Worm (Caenorhabditis elegans) whole organism, early embryonic: ENCODE results near the gene C55B6.4.

Source experiments
- B0310.2 ChIP-seq: sonication (generic microtip); optimal IDR thresholded peaks from 2 replicates; lab custom pipeline; 2016; ENCODE audit warnings: mild to moderate bottlenecking, missing genetic modification characterization, missing compliant biosample characterization
- F13C5.2 ChIP-seq: sonication (generic microtip); optimal IDR thresholded peaks from 2 replicates; lab custom pipeline; 2017; ENCODE audit warnings: mild to moderate bottlenecking, missing genetic modification characterization, inconsistent platforms, missing compliant biosample characterization
- aly-1 ChIP-seq: sonication (generic microtip); optimal IDR thresholded peaks from 2 replicates; lab custom pipeline; 2016; ENCODE audit warnings: missing genetic modification characterization, missing compliant biosample characterization
- ama-1 ChIP-seq: fragments of 150-350 bp; optimal IDR thresholded peaks from 2 replicates; lab custom pipeline; 2014
- ceh-13 ChIP-seq: fragments of 200-800 bp; sonication (Bioruptor generic); optimal IDR thresholded peaks from 2 replicates; lab custom pipeline; 2018; ENCODE audit warnings: mild to moderate bottlenecking, missing genetic modification characterization, missing compliant biosample characterization
- ceh-36 ChIP-seq: sonication (generic microtip); optimal IDR thresholded peaks from 2 replicates; lab custom pipeline; 2016; ENCODE audit warnings: missing genetic modification characterization, inconsistent platforms, missing compliant biosample characterization
- ets-7 ChIP-seq: sonication (generic microtip); optimal IDR thresholded peaks from 2 replicates; lab custom pipeline; 2016; ENCODE audit warnings: missing genotype, missing genetic modification characterization, missing compliant biosample characterization
- flt-1 ChIP-seq: fragments of 200-800 bp; sonication (Bioruptor generic); IDR thresholded peaks from 2 replicates; pipeline ENCODE4 v1.3.6; 2022; ENCODE audit warnings: missing genetic modification characterization, missing compliant biosample characterization
- hmbx-1 ChIP-seq: sonication (generic microtip); optimal IDR thresholded peaks from 2 replicates; lab custom pipeline; 2016; ENCODE audit warnings: mild to moderate bottlenecking, missing genetic modification characterization, missing compliant biosample characterization
- hmg-4 ChIP-seq: fragments of 200-800 bp; sonication (Bioruptor generic); optimal IDR thresholded peaks from 2 replicates; lab custom pipeline; 2018; ENCODE audit warnings: mild to moderate bottlenecking, missing genetic modification characterization, missing compliant biosample characterization
- hnd-1 ChIP-seq: sonication (generic microtip); optimal IDR thresholded peaks from 2 replicates; lab custom pipeline; 2016; ENCODE audit warnings: missing genetic modification characterization, missing compliant biosample characterization
- pes-1 ChIP-seq: fragments of 200-800 bp; sonication (Bioruptor generic); IDR thresholded peaks from 2 replicates; pipeline ENCODE4 v1.3.6; 2022; ENCODE audit warnings: missing genetic modification reagents, missing genetic modification characterization, missing compliant biosample characterization
- scrt-1 ChIP-seq: fragments of 200-800 bp; sonication (Bioruptor generic); IDR thresholded peaks from 2 replicates; pipeline ENCODE4 v1.3.6; 2022; ENCODE audit warnings: missing genetic modification characterization, missing compliant biosample characterization
- sea-1 ChIP-seq: fragments of 200-800 bp; sonication (Bioruptor generic); conservative IDR thresholded peaks from 2 replicates; pipeline ENCODE4 v1.3.6; 2022; ENCODE audit warnings: missing genetic modification characterization, missing compliant biosample characterization
- tbx-11 ChIP-seq: fragments of 200-800 bp; sonication (Bioruptor generic); IDR thresholded peaks from 2 replicates; pipeline ENCODE4 v1.3.6; 2022; ENCODE audit warnings: missing genetic modification characterization, missing compliant biosample characterization
- tbx-37 ChIP-seq: fragments of 200-800 bp; sonication (Bioruptor generic); conservative IDR thresholded peaks from 2 replicates; pipeline ENCODE4 v1.3.6; 2022; ENCODE audit warnings: missing genetic modification reagents, missing genetic modification characterization, missing compliant biosample characterization
- tra-4 ChIP-seq: sonication (generic microtip); optimal IDR thresholded peaks from 2 replicates; lab custom pipeline; 2017; ENCODE audit warnings: missing genetic modification characterization, missing compliant biosample characterization

The C55B6.4 gene

DNA sequence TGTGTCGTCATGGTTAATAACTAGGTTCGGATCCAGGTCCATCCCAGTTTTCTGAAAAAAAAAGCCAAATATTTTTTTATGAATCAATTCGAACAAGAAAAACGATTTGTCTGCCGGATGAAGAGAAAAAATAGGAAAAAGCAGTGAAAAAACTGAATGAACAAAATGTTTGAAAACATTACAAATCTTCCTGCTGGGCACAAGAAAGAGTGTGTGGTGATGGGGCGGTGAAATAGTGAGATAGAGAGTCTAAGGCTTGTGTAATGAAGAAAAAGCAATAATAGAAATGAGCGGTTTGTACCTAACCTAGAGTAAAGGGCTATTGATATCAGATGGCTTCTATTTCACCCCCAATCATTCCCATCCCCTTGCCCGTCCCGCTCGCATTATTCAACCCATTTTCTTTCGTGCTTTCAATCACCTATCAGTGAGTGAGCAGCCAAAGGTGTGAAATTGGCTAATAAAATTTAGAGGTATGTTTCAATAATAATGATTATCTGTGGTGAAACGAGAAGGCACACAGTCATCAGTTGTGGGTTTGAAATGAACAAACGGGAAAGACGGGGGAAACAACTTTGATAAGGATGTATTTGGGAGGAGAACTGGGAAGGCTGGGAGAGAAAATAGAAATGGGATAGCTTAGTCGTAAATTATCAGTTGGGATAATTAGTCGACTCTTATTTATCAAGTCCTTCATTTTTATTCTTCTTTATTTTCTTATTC is 16.8 kb downstream of the C55B6.4 start, which contains the start of gene bar-1:
Gene bar-1 (minus strand): TSS at position 51 of the 723 bp plus-strand sequence.
- no peak for TF ChIP-seq ets-7
- TF ChIP-seq B0310.2 (tag; lab: Kevin White, UChicago), result no peak
- TF ChIP-seq ceh-13 (GFP tag; lab: Kevin White, UChicago), result no peak
- TF ChIP-seq tra-4 (tag; lab: Kevin White, UChicago), result no peak
- TF ChIP-seq hnd-1 (tag; lab: Kevin White, UChicago), result no peak
- TF ChIP-seq ama-1 (lab: Kevin White, UChicago), result no peak
- TF ChIP-seq F13C5.2 (tag; lab: Kevin White, UChicago), result no peak
- TF ChIP-seq flt-1 (GFP tag; lab: Robert Waterston, UW), result no peak
- TF ChIP-seq hmbx-1, result no peak
- TF ChIP-seq tbx-11, result no peak
- TF ChIP-seq pes-1 (GFP tag; lab: Robert Waterston, UW), result no peak
- TF ChIP-seq aly-1 (tag; lab: Kevin White, UChicago), result no peak

DNA sequence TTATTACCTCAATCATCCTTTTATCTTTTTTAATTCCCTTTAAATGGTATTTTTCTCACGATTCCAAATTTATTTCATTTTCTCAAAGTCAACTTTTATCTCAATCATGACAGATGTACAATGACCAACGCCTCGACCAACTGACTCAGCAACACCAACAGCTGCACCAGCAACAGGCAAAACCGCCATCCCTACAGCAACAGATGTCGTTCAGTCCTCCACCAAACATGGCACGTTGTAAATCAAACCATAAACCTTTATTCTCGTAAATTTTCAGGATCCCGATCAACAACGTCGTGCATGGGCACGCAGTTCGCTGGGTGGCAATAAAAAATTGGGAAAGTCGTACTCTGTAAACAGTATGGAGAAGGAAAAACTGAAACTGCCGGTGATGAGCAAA is 24.7 kb downstream of the C55B6.4 start:
- no peak for TF ChIP-seq ama-1 (lab: Kevin White, UChicago)
- TF ChIP-seq flt-1 (GFP tag; lab: Robert Waterston, UW), result no peak
- TF ChIP-seq tbx-11, result no peak
- no peak for TF ChIP-seq aly-1 (tag; lab: Kevin White, UChicago)
- no peak for TF ChIP-seq B0310.2 (tag; lab: Kevin White, UChicago)
- TF ChIP-seq ceh-13 (GFP tag; lab: Kevin White, UChicago), result no peak
- no peak for TF ChIP-seq ets-7
- TF ChIP-seq tbx-37 (GFP tag; lab: Robert Waterston, UW), result no peak
- no peak for TF ChIP-seq hmbx-1
- no peak for TF ChIP-seq ceh-36
- TF ChIP-seq sea-1 (GFP tag; lab: Robert Waterston, UW), result no peak
- TF ChIP-seq hmg-4 (GFP tag; lab: Kevin White, UChicago), result no peak
- TF ChIP-seq pes-1 (GFP tag; lab: Robert Waterston, UW), result no peak
- TF ChIP-seq hnd-1 (tag; lab: Kevin White, UChicago), result no peak
- TF ChIP-seq scrt-1 (GFP tag; lab: Robert Waterston, UW), result no peak
- TF ChIP-seq F13C5.2 (tag; lab: Kevin White, UChicago), result no peak

DNA sequence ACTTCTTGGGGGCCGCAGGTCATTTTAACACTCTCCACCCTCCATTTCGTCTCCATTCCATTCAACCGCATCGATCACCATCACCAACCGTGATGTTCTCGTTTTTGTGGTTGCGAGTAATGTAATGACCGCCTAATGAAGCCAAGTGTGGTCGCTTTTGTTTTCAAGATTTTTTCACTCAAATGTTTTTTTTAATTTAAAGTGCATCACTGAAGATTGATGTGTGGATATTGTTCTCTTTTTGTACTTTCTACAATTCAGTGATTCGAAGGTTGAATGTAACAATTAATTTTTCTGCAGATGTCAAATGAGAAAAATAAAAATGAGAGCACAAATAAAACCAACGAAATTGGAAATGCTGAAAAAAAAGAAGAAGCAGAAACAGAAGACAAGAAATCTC is 28.8 kb downstream of the C55B6.4 start, which contains the start of gene pgp-10:
Gene pgp-10 (plus strand): TSS at position 301 of the 400 bp plus-strand sequence.
- TF ChIP-seq hmg-4 (GFP tag; lab: Kevin White, UChicago), result no peak
- no peak for TF ChIP-seq hnd-1 (tag; lab: Kevin White, UChicago)
- no peak for TF ChIP-seq tbx-37 (GFP tag; lab: Robert Waterston, UW)
- TF ChIP-seq ceh-36, result no peak
- no peak for TF ChIP-seq sea-1 (GFP tag; lab: Robert Waterston, UW)
- no peak for TF ChIP-seq F13C5.2 (tag; lab: Kevin White, UChicago)
- no peak for TF ChIP-seq ceh-13 (GFP tag; lab: Kevin White, UChicago)
- TF ChIP-seq aly-1 (tag; lab: Kevin White, UChicago), result no peak
- TF ChIP-seq B0310.2 (tag; lab: Kevin White, UChicago), result no peak
- TF ChIP-seq hmbx-1, result no peak
- no peak for TF ChIP-seq ama-1 (lab: Kevin White, UChicago)
- TF ChIP-seq flt-1 (GFP tag; lab: Robert Waterston, UW), result no peak
- no peak for TF ChIP-seq tbx-11
- TF ChIP-seq pes-1 (GFP tag; lab: Robert Waterston, UW), result no peak
- TF ChIP-seq scrt-1 (GFP tag; lab: Robert Waterston, UW), result no peak
- no peak for TF ChIP-seq tra-4 (tag; lab: Kevin White, UChicago)
- TF ChIP-seq ets-7, result no peak

DNA sequence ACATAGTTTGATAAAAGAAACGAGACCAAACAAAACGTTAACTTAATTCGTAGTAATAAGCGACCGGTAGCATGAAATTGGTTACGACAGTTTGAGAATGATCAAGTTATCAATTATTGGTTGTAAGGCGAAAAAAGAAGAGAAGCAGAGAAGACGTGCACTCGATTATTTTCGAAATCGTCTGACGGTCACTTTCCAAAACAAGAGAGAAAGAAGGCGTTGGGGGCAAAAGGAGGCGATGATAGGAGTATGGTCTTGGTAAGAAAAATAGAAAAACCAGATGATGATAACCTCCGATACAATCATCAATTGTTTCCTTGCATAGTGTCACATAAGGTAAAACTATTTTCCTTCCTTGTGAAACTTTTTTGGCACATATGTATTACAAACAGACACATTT is 30.0 kb downstream of the C55B6.4 start:
- TF ChIP-seq hmg-4 (GFP tag; lab: Kevin White, UChicago) (no peak), tra-4 (tag; lab: Kevin White, UChicago) (no peak), flt-1 (GFP tag; lab: Robert Waterston, UW) (no peak), aly-1 (tag; lab: Kevin White, UChicago) (no peak), sea-1 (GFP tag; lab: Robert Waterston, UW) (no peak), ama-1 (lab: Kevin White, UChicago) (no peak), F13C5.2 (tag; lab: Kevin White, UChicago) (no peak), ceh-13 (GFP tag; lab: Kevin White, UChicago) (no peak), scrt-1 (GFP tag; lab: Robert Waterston, UW) (no peak), ets-7 (no peak), B0310.2 (tag; lab: Kevin White, UChicago) (no peak), pes-1 (GFP tag; lab: Robert Waterston, UW) (no peak), ceh-36 (no peak), tbx-37 (GFP tag; lab: Robert Waterston, UW) (no peak), hnd-1 (tag; lab: Kevin White, UChicago) (no peak), hmbx-1 (no peak), tbx-11 (no peak)

DNA sequence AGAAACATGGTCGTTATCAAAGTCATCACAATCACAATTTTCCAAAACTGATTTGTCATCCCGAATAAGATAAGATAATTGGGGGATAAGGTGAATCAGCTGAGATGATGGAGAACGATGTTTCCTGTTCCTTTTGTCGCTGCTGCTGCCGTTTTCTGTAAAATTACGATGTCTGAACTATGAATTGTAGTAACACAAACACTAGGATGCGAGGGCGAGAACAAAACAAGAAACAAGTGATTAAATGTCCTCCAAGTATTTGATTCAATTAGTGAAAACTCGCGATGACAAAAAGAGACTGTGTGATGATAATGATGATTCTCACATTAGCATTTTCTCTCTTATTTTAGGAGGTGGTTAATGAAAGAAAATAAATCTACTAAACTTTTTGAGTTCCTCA is 31.6 kb downstream of the C55B6.4 start, which contains the start of gene C54D1.7:
Gene C54D1.7 (minus strand): TSS at position 157 of the 400 bp plus-strand sequence.
- TF ChIP-seq tbx-11 (no peak), ceh-13 (GFP tag; lab: Kevin White, UChicago) (no peak), ceh-36 (no peak), hmbx-1 (no peak), tra-4 (tag; lab: Kevin White, UChicago) (no peak)

DNA sequence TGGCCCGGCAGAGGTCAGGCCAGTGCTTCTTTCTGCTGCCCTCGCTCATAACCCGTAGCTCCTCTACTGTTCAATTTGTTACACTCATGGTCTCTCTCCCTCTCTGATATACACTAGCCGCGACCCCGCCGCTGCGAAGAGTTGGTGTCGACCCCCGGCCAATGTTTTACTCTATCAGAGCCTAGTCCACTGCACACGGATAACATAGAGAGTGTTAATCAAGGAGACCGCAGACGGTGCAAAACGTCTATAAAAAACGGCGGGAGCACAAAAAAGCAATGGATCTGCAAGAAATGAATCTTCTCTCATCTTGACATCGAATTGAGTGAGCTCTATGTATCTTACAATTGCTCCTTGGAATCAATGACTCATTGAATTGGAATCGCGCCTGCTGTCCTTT is 34.0 kb downstream of the C55B6.4 start:
- TF ChIP-seq aly-1 (tag; lab: Kevin White, UChicago) (no peak), hmg-4 (GFP tag; lab: Kevin White, UChicago) (no peak)

DNA sequence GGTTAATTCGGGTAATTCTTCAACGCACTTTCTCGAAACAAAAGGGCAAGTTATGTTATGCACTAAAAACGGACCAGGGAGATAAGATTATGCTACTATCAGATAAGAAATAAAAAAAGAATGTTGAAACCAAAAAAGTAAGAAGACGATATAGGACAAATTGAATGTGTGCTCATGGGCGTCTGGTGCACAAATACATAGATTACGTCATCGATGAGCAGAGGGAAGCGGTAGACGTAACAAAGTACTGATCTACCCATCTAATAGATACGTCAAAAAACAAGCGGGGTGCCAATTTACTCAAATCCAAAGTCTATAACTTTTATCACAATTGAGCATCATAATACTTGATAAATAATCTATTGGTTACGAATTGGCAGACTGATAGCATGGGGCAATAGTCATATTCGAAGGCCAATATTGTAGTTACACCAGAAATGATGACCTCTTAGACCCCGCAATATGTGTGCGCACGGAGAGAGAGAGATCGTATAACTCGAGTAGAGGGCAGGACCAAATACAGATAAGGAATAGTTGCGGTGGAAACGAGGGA is 35.5 kb downstream of the C55B6.4 start:
- no peak for TF ChIP-seq flt-1 (GFP tag; lab: Robert Waterston, UW)
- no peak for TF ChIP-seq scrt-1 (GFP tag; lab: Robert Waterston, UW)
- no peak for TF ChIP-seq ceh-36
- no peak for TF ChIP-seq hmbx-1
- TF ChIP-seq ets-7, result no peak
